Fruit fly (Drosophila melanogaster) whole organism, prepupa: ENCODE measurements around the gene CG5254.
A peak's percentile ranks its signal among the peaks of the same experiment; 100 is the strongest.

Experiments used
- CG10669 ChIP-seq: fragments of 200-800 bp; sonication (Bioruptor generic); optimal IDR thresholded peaks from 3 replicates; lab custom pipeline; 2018; ENCODE audit warnings: missing biosample characterization, mild to moderate bottlenecking, missing genetic modification characterization, moderate library complexity
- CG11294 ChIP-seq: fragments of 200-800 bp; sonication (Bioruptor generic); IDR thresholded peaks from 2 replicates; pipeline ENCODE4 v1.3.6; 2022; ENCODE audit warnings: missing biosample characterization, missing genetic modification characterization
- CG1621 ChIP-seq: fragments of 200-800 bp; sonication (Bioruptor generic); optimal IDR thresholded peaks from 3 replicates; lab custom pipeline; 2018; ENCODE audit warnings: missing biosample characterization, mild to moderate bottlenecking, missing genetic modification characterization
- CG32006 ChIP-seq: fragments of 200-800 bp; sonication (Bioruptor generic); optimal IDR thresholded peaks from 3 replicates; lab custom pipeline; 2017; ENCODE audit warnings: missing biosample characterization, mild to moderate bottlenecking, missing genetic modification characterization
- CG34406 ChIP-seq: fragments of 200-800 bp; sonication (Bioruptor generic); optimal IDR thresholded peaks from 3 replicates; lab custom pipeline; 2016; ENCODE audit warnings: missing biosample characterization, missing genetic modification characterization
- CG6808 ChIP-seq: fragments of 200-800 bp; sonication (Bioruptor generic); optimal IDR thresholded peaks from 3 replicates; lab custom pipeline; 2017; ENCODE audit warnings: missing biosample characterization, missing genetic modification characterization, mild to moderate bottlenecking, moderate library complexity, missing genetic modification reagents
- CG6854 ChIP-seq: fragments of 200-800 bp; sonication (Bioruptor generic); optimal IDR thresholded peaks from 2 replicates; lab custom pipeline; 2017; ENCODE audit warnings: missing biosample characterization, mild to moderate bottlenecking, missing genetic modification characterization
- CG7368 ChIP-seq: fragments of 200-800 bp; sonication (Bioruptor generic); optimal IDR thresholded peaks from 3 replicates; lab custom pipeline; 2016; ENCODE audit warnings: missing biosample characterization, missing genetic modification characterization
- CG8119 ChIP-seq: fragments of 200-800 bp; sonication (Bioruptor generic); IDR thresholded peaks from 3 replicates; pipeline ENCODE4 v1.3.6; 2022; ENCODE audit warnings: missing biosample characterization, missing genetic modification characterization
- CG8319 ChIP-seq: fragments of 200-800 bp; sonication (Bioruptor generic); optimal IDR thresholded peaks from 3 replicates; lab custom pipeline; 2016; ENCODE audit warnings: missing biosample characterization, missing genetic modification characterization
- CG9139 ChIP-seq: fragments of 200-800 bp; sonication (Bioruptor generic); optimal IDR thresholded peaks from 3 replicates; lab custom pipeline; 2017; ENCODE audit warnings: missing biosample characterization, mild to moderate bottlenecking, missing genetic modification characterization
- Eip75B ChIP-seq: fragments of 200-800 bp; sonication (Bioruptor generic); optimal IDR thresholded peaks from 3 replicates; lab custom pipeline; 2016; ENCODE audit warnings: missing biosample characterization, missing genetic modification characterization
- Eip78C ChIP-seq: fragments of 200-800 bp; sonication (Bioruptor generic); peaks from one replicate; lab custom pipeline; 2016; ENCODE audit warnings: missing biosample characterization, missing genetic modification characterization
- Eip93F ChIP-seq: fragments of 200-800 bp; sonication (Bioruptor generic); optimal IDR thresholded peaks from 2 replicates; lab custom pipeline; 2016; ENCODE audit warnings: missing biosample characterization, mild to moderate bottlenecking, missing genetic modification characterization
- Ets21C ChIP-seq: fragments of 200-800 bp; sonication (Bioruptor generic); optimal IDR thresholded peaks from 3 replicates; lab custom pipeline; 2016; ENCODE audit warnings: missing biosample characterization, missing genetic modification characterization
- Ets96B ChIP-seq: fragments of 200-800 bp; optimal IDR thresholded peaks from 2 replicates; lab custom pipeline; 2019; ENCODE audit warnings: missing biosample characterization, mild to moderate bottlenecking, missing genetic modification characterization, moderate library complexity
- Gug ChIP-seq: fragments of 200-800 bp; sonication (Bioruptor generic); IDR thresholded peaks from 2 replicates; pipeline ENCODE4 v1.3.6; 2022; ENCODE audit warnings: missing biosample characterization, missing genetic modification characterization
- Hr39 ChIP-seq: fragments of 200-800 bp; sonication (Bioruptor generic); optimal IDR thresholded peaks from 2 replicates; lab custom pipeline; 2016; ENCODE audit warnings: missing biosample characterization, missing genetic modification characterization
- Met ChIP-seq: fragments of 200-800 bp; sonication (Bioruptor generic); optimal IDR thresholded peaks from 3 replicates; lab custom pipeline; 2016; ENCODE audit warnings: missing biosample characterization, missing genetic modification characterization
- OdsH ChIP-seq: fragments of 200-800 bp; sonication (Bioruptor generic); optimal IDR thresholded peaks from 3 replicates; lab custom pipeline; 2016; ENCODE audit warnings: missing biosample characterization, missing genetic modification characterization
- Smox ChIP-seq: fragments of 200-800 bp; sonication (Bioruptor generic); optimal IDR thresholded peaks from 3 replicates; lab custom pipeline; 2016; ENCODE audit warnings: missing biosample characterization, missing genetic modification characterization
- Sox102F ChIP-seq: fragments of 200-800 bp; sonication (Bioruptor generic); optimal IDR thresholded peaks from 2 replicates; lab custom pipeline; 2016; ENCODE audit warnings: missing biosample characterization, mild to moderate bottlenecking, missing genetic modification characterization
- Sox14 ChIP-seq: fragments of 200-800 bp; sonication (Bioruptor generic); optimal IDR thresholded peaks from 3 replicates; lab custom pipeline; 2016; ENCODE audit warnings: missing biosample characterization, missing genetic modification characterization
- Sox15 ChIP-seq: fragments of 200-800 bp; sonication (Bioruptor generic); optimal IDR thresholded peaks from 3 replicates; lab custom pipeline; 2016; ENCODE audit warnings: missing biosample characterization, missing genetic modification characterization
- cyc ChIP-seq: fragments of 200-800 bp; sonication (Bioruptor generic); optimal IDR thresholded peaks from 3 replicates; lab custom pipeline; 2016; ENCODE audit warnings: missing biosample characterization, missing genetic modification characterization
- dac ChIP-seq: fragments of 200-800 bp; sonication (Bioruptor generic); optimal IDR thresholded peaks from 2 replicates; lab custom pipeline; 2017; ENCODE audit warnings: missing biosample characterization, mild to moderate bottlenecking, missing genetic modification characterization
- dsx ChIP-seq: fragments of 200-800 bp; optimal IDR thresholded peaks from 3 replicates; lab custom pipeline; 2019; ENCODE audit warnings: missing biosample characterization, mild to moderate bottlenecking, missing genetic modification characterization, moderate library complexity; ENCODE audit not compliant: poor library complexity, severe bottlenecking
- eg ChIP-seq: fragments of 200-800 bp; sonication (Bioruptor generic); IDR thresholded peaks from 3 replicates; pipeline ENCODE4 v1.3.6; 2022; ENCODE audit warnings: missing biosample characterization, missing genetic modification characterization
- esn ChIP-seq: fragments of 200-800 bp; sonication (Bioruptor generic); optimal IDR thresholded peaks from 2 replicates; lab custom pipeline; 2016; ENCODE audit warnings: missing biosample characterization, mild to moderate bottlenecking, missing genetic modification characterization, moderate library complexity
- fd85E ChIP-seq: fragments of 200-800 bp; sonication (Bioruptor generic); optimal IDR thresholded peaks from 3 replicates; lab custom pipeline; 2016; ENCODE audit warnings: missing biosample characterization, missing genetic modification characterization
- lz ChIP-seq: fragments of 200-800 bp; sonication (Bioruptor generic); optimal IDR thresholded peaks from 3 replicates; lab custom pipeline; 2016; ENCODE audit warnings: missing biosample characterization, missing genetic modification characterization
- net ChIP-seq: fragments of 200-800 bp; sonication (Bioruptor generic); optimal IDR thresholded peaks from 3 replicates; lab custom pipeline; 2016; ENCODE audit warnings: missing biosample characterization, missing genetic modification characterization
- pdm3 ChIP-seq: fragments of 200-800 bp; sonication (Bioruptor generic); optimal IDR thresholded peaks from 3 replicates; lab custom pipeline; 2016; ENCODE audit warnings: missing biosample characterization, missing genetic modification characterization
- ss ChIP-seq, 2 experiments: fragments of 200-800 bp; sonication (Bioruptor generic); optimal IDR thresholded peaks; 2 replicates in 1 of 2; 3 replicates in 1 of 2; lab custom pipeline; 2017 to 2018; ENCODE audit warnings: mild to moderate bottlenecking in 2 of 2, missing biosample characterization in 2 of 2, missing genetic modification characterization in 2 of 2, moderate library complexity in 1 of 2
- svp ChIP-seq: fragments of 200-800 bp; sonication (Bioruptor generic); peaks from one replicate; lab custom pipeline; 2016; ENCODE audit warnings: missing biosample characterization, missing genetic modification characterization

Gene CG5254

dm6 chrX:801157-801872 lies 51.2 kb downstream of the CG5254 start, which contains the start of gene Rbf (continued):
- TF ChIP-seq CG7368 (no peak), CG11294 (GFP tag; lab: Robert Waterston, UW) (no peak), Eip78C (GFP tag; lab: Kevin White, UChicago) (peak; percentile 47), CG6854 (GFP tag; lab: Kevin White, UChicago) (no peak), CG34406 (GFP tag; lab: Kevin White, UChicago) (no peak), fd85E (no peak)
- TF ChIP-seq, all 60 proteins: peak for 9

dm6 chrX:803370-803769 lies 53.2 kb downstream of the CG5254 start, which contains the start of gene CG13359:
TSS of gene CG13359 (minus strand) at chrX:803470.
- TF ChIP-seq Hr39 (no peak), CG32006 (GFP tag; lab: Kevin White, UChicago) (no peak), Sox15 (no peak), CG10669 (GFP tag; lab: Kevin White, UChicago) (no peak), CG6854 (GFP tag; lab: Kevin White, UChicago) (no peak), fd85E (no peak), Ets96B (no peak), CG6808 (GFP tag; lab: Kevin White, UChicago) (no peak)

DNA sequence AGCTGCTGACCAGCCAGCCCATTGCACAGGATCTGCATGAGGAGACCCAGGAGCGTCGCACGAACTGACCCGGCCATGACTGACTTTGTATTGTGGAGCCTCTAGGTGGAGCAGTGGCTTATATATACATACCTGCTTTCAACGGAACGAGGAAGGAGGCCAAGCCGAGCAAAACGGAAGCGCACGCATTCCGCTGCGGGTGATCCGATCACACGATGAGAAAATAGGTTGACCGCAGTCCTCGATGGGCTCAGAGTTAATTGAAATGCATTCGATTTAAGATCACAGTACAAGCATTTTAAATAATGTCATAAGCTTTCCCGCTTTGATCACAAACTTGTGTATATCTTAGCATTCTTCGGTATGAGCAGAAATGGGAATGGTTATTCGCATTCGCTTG lies 54.7 kb downstream of the CG5254 start, which contains the start of gene CG13358:
CG13358 (minus strand) TSS at position 101 of the 400 bp plus-strand sequence.
- TF ChIP-seq Smox (no peak), CG32006 (GFP tag; lab: Kevin White, UChicago) (peak; percentile 26), Eip78C (GFP tag; lab: Kevin White, UChicago) (peak; percentile 19), CG8119 (GFP tag; lab: Robert Waterston, UW) (0 out of 3 replicates have a peak, but pooled peaks have one; percentile 14), net (GFP tag; lab: Kevin White, UChicago) (no peak), CG6854 (GFP tag; lab: Kevin White, UChicago) (no peak)

DNA sequence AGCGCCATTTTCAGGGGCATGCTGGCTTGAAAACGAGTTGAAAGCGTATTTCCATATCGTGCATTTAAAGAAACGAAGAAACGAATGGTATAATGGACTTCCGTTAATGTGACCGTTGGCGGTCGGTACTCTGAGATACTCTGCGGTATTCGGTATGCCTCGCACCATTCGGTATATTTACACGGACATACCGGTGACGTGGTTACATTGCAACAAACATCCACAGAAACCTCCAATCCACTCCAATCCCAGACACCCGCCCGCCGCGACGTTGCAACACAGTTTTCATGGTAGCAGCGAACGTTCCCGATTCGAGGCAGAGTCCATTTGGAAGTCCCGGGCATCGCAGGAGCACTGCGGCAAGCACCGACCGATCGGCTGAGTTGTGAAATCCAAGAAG lies 55.8 kb downstream of the CG5254 start, which contains the start of gene Sec22:
Sec22 (plus strand) TSS at position 170 of the 400 bp plus-strand sequence.
- no peak for TF ChIP-seq CG8319 (GFP tag; lab: Kevin White, UChicago)
- TF ChIP-seq CG6808 (GFP tag; lab: Kevin White, UChicago): no peak
- TF ChIP-seq CG9139 (GFP tag; lab: Kevin White, UChicago): no peak
- TF ChIP-seq net (GFP tag; lab: Kevin White, UChicago): no peak
- TF ChIP-seq pdm3 (GFP tag; lab: Kevin White, UChicago): no peak
- TF ChIP-seq CG1621 (tag; lab: Kevin White, UChicago): no peak
- TF ChIP-seq Sox102F (GFP tag; lab: Kevin White, UChicago): no peak
- TF ChIP-seq eg: no peak
- no peak for TF ChIP-seq Ets21C
- TF ChIP-seq svp (GFP tag; lab: Kevin White, UChicago): no peak
- TF ChIP-seq Met: no peak
- TF ChIP-seq dac (GFP tag; lab: Kevin White, UChicago): no peak
- TF ChIP-seq Gug (GFP tag; lab: Robert Waterston, UW): no peak
- no peak for TF ChIP-seq Eip75B (GFP tag; lab: Kevin White, UChicago)
- TF ChIP-seq Sox14 (GFP tag; lab: Kevin White, UChicago): no peak
- TF ChIP-seq Eip93F (GFP tag; lab: Kevin White, UChicago): no peak
- peak in 1 of 2 experiments; percentile 36 for TF ChIP-seq ss (GFP tag; optimal IDR thresholded peaks at IDR 0.05; lab: Kevin White, UChicago)
- no peak for TF ChIP-seq CG11294 (GFP tag; lab: Robert Waterston, UW)
- TF ChIP-seq Hr39: no peak
- TF ChIP-seq CG10669 (GFP tag; lab: Kevin White, UChicago): no peak
- TF ChIP-seq dsx (GFP tag; lab: Kevin White, UChicago): peak; percentile 26
- no peak for TF ChIP-seq Sox15
- peak; percentile 11 for TF ChIP-seq lz
- no peak for TF ChIP-seq Smox
- TF ChIP-seq CG7368: no peak
- TF ChIP-seq esn (GFP tag; lab: Kevin White, UChicago): no peak
- peak; percentile 45 for TF ChIP-seq Eip78C (GFP tag; lab: Kevin White, UChicago)
- no peak for TF ChIP-seq OdsH (GFP tag; lab: Kevin White, UChicago)
- peak; percentile 3 for TF ChIP-seq cyc
